Fruit fly (Drosophila melanogaster) whole organism, embryonic: Measurements from ENCODE around the gene CG17839.

ENCODE experiments used
- ATbp ChIP-seq: fragments of 200-800 bp; sonication (Bioruptor generic); optimal IDR thresholded peaks from 2 replicates; lab custom pipeline; 2017; ENCODE audit warnings: missing biosample characterization, mild to moderate bottlenecking, missing genetic modification characterization, missing genetic modification reagents
- B-H1 ChIP-seq: fragments of 200-800 bp; sonication (Bioruptor generic); IDR thresholded peaks from 3 replicates; pipeline ENCODE4 v1.3.6; 2022; ENCODE audit warnings: missing biosample characterization, missing genetic modification characterization
- B-H2 ChIP-seq: fragments of 200-800 bp; sonication (Bioruptor generic); optimal IDR thresholded peaks from 2 replicates; lab custom pipeline; 2018; ENCODE audit warnings: missing biosample characterization, mild to moderate bottlenecking, missing genetic modification characterization
- CG11695 ChIP-seq: fragments of 200-800 bp; sonication (Bioruptor generic); IDR thresholded peaks from 3 replicates; pipeline ENCODE4 v1.3.6; 2022; ENCODE audit warnings: missing biosample characterization, missing genetic modification characterization
- CG12071 ChIP-seq: fragments of 200-800 bp; sonication (Bioruptor generic); optimal IDR thresholded peaks from 3 replicates; lab custom pipeline; 2018; ENCODE audit warnings: missing biosample characterization, mild to moderate bottlenecking, missing genetic modification characterization
- CG1233 ChIP-seq: fragments of 200-800 bp; sonication (Bioruptor generic); optimal IDR thresholded peaks from 4 replicates; lab custom pipeline; 2018; ENCODE audit warnings: missing biosample characterization, mild to moderate bottlenecking, missing genetic modification characterization
- CG13123 ChIP-seq: fragments of 200-800 bp; sonication (Bioruptor generic); optimal IDR thresholded peaks from 2 replicates; lab custom pipeline; 2016; ENCODE audit warnings: missing biosample characterization, missing genetic modification characterization
- CG17612 ChIP-seq: fragments of 200-800 bp; sonication (Bioruptor generic); IDR thresholded peaks from 2 replicates; pipeline ENCODE4 v1.3.6; 2022; ENCODE audit warnings: missing biosample characterization, missing genetic modification characterization
- CG2678 ChIP-seq: fragments of 200-800 bp; sonication (Bioruptor generic); optimal IDR thresholded peaks from 3 replicates; lab custom pipeline; 2019; ENCODE audit warnings: missing biosample characterization, mild to moderate bottlenecking, missing genetic modification characterization, moderate library complexity
- CG4282 ChIP-seq: fragments of 200-800 bp; sonication (Bioruptor generic); optimal IDR thresholded peaks from 2 replicates; lab custom pipeline; 2016; ENCODE audit warnings: missing biosample characterization, missing genetic modification characterization
- CG6175 ChIP-seq: fragments of 200-800 bp; sonication (Bioruptor generic); IDR thresholded peaks from 3 replicates; pipeline ENCODE4 v1.3.6; 2022; ENCODE audit warnings: missing biosample characterization, missing genetic modification characterization
- CG6765 ChIP-seq: fragments of 200-800 bp; sonication (Bioruptor generic); optimal IDR thresholded peaks from 3 replicates; lab custom pipeline; 2017; ENCODE audit warnings: missing biosample characterization, mild to moderate bottlenecking, missing genetic modification characterization
- CG6854 ChIP-seq: fragments of 200-800 bp; sonication (Bioruptor generic); optimal IDR thresholded peaks from 3 replicates; lab custom pipeline; 2017; ENCODE audit warnings: missing biosample characterization, mild to moderate bottlenecking, missing genetic modification characterization
- CG7271 ChIP-seq: fragments of 200-800 bp; sonication (Bioruptor generic); optimal IDR thresholded peaks from 2 replicates; lab custom pipeline; 2018; ENCODE audit warnings: missing biosample characterization, mild to moderate bottlenecking, missing genetic modification characterization, moderate library complexity
- CG7987 ChIP-seq: fragments of 200-800 bp; sonication (Bioruptor generic); optimal IDR thresholded peaks from 2 replicates; lab custom pipeline; 2018; ENCODE audit warnings: missing biosample characterization, mild to moderate bottlenecking, missing genetic modification characterization, moderate library complexity
- CG8290 ChIP-seq, 3 experiments: fragments of 200-800 bp; sonication (Bioruptor generic); optimal IDR thresholded peaks; 2 replicates each; lab custom pipeline; 2016 to 2019; ENCODE audit warnings: missing biosample characterization in 3 of 3, missing genetic modification characterization in 3 of 3, mild to moderate bottlenecking in 2 of 3, moderate library complexity in 1 of 3
- CG8359 ChIP-seq: fragments of 200-800 bp; sonication (Bioruptor generic); optimal IDR thresholded peaks from 2 replicates; lab custom pipeline; 2017; ENCODE audit warnings: missing biosample characterization, mild to moderate bottlenecking, missing genetic modification characterization, borderline replicate concordance
- CG8924 ChIP-seq: fragments of 200-800 bp; optimal IDR thresholded peaks from 3 replicates; lab custom pipeline; 2019; ENCODE audit warnings: missing biosample characterization, mild to moderate bottlenecking, missing genetic modification characterization, moderate library complexity
- CG9215 ChIP-seq: fragments of 200-800 bp; sonication (Bioruptor generic); IDR thresholded peaks from 2 replicates; pipeline ENCODE4 v1.3.6; 2022; ENCODE audit warnings: missing biosample characterization, missing genetic modification characterization
- CG9437 ChIP-seq: fragments of 200-800 bp; sonication (Bioruptor generic); optimal IDR thresholded peaks from 2 replicates; lab custom pipeline; 2018; ENCODE audit warnings: missing biosample characterization, mild to moderate bottlenecking, missing genetic modification characterization
- CTCF ChIP-seq: fragments of 200-800 bp; sonication (Bioruptor generic); optimal IDR thresholded peaks from 2 replicates; lab custom pipeline; 2017; ENCODE audit warnings: missing biosample characterization, mild to moderate bottlenecking, missing genetic modification characterization, moderate library complexity
- Dek ChIP-seq: fragments of 200-800 bp; sonication (Bioruptor generic); optimal IDR thresholded peaks from 3 replicates; lab custom pipeline; 2019; ENCODE audit warnings: missing biosample characterization, mild to moderate bottlenecking, missing genetic modification characterization, moderate library complexity
- Ets65A ChIP-seq: fragments of 200-800 bp; sonication (Bioruptor generic); peaks from one replicate; lab custom pipeline; 2016; ENCODE audit warnings: missing biosample characterization, missing genetic modification characterization
- Fer1 ChIP-seq: fragments of 200-800 bp; sonication (Bioruptor generic); optimal IDR thresholded peaks from 2 replicates; lab custom pipeline; 2017; ENCODE audit warnings: missing biosample characterization, mild to moderate bottlenecking, missing genetic modification characterization
- Gsc ChIP-seq: fragments of 200-800 bp; sonication (Bioruptor generic); IDR thresholded peaks from 2 replicates; pipeline ENCODE4 v1.3.6; 2022; ENCODE audit warnings: missing biosample characterization, missing genetic modification characterization
- Med ChIP-seq: fragments of 200-800 bp; sonication (Bioruptor generic); peaks from one replicate; lab custom pipeline; 2016; ENCODE audit warnings: missing biosample characterization, missing genetic modification characterization, mild to moderate bottlenecking, inconsistent platforms, moderate library complexity
- Nf-YA ChIP-seq: fragments of 200-800 bp; sonication (Bioruptor generic); IDR thresholded peaks from 2 replicates; pipeline ENCODE4 v1.3.6; 2022; ENCODE audit warnings: missing biosample characterization, missing genetic modification characterization
- Nf-YC ChIP-seq: fragments of 200-800 bp; optimal IDR thresholded peaks from 3 replicates; lab custom pipeline; 2019; ENCODE audit warnings: missing biosample characterization, mild to moderate bottlenecking, missing genetic modification characterization, moderate library complexity
- Sox100B ChIP-seq: fragments of 200-800 bp; sonication (Bioruptor generic); optimal IDR thresholded peaks from 3 replicates; lab custom pipeline; 2018; ENCODE audit warnings: missing biosample characterization, mild to moderate bottlenecking, missing genetic modification characterization
- Usf ChIP-seq: fragments of 200-800 bp; sonication (Bioruptor generic); optimal IDR thresholded peaks from 2 replicates; lab custom pipeline; 2017; ENCODE audit warnings: missing genotype, missing biosample characterization, missing genetic modification characterization
- Vsx1 ChIP-seq: fragments of 200-800 bp; sonication (Bioruptor generic); optimal IDR thresholded peaks from 2 replicates; lab custom pipeline; 2017; ENCODE audit warnings: missing biosample characterization, mild to moderate bottlenecking, missing genetic modification characterization, missing genetic modification reagents
- ato ChIP-seq: fragments of 200-800 bp; sonication (Bioruptor generic); IDR thresholded peaks from 2 replicates; pipeline ENCODE4 v1.3.6; 2022; ENCODE audit warnings: missing biosample characterization, missing genetic modification characterization; ENCODE audit not compliant: partially characterized antibody
- az2 ChIP-seq: fragments of 200-800 bp; sonication (Bioruptor generic); optimal IDR thresholded peaks from 3 replicates; lab custom pipeline; 2016; ENCODE audit warnings: missing biosample characterization, missing genetic modification characterization
- crol ChIP-seq: fragments of 200-800 bp; sonication (Bioruptor generic); IDR thresholded peaks from 2 replicates; pipeline ENCODE4 v1.3.6; 2022; ENCODE audit warnings: missing biosample characterization, missing genetic modification characterization
- crp ChIP-seq, 2 experiments: fragments of 200-800 bp; sonication (Bioruptor generic); optimal IDR thresholded peaks; 2 replicates in 1 of 2; 3 replicates in 1 of 2; lab custom pipeline; 2017; ENCODE audit warnings: missing biosample characterization in 2 of 2, missing genetic modification characterization in 2 of 2, mild to moderate bottlenecking in 1 of 2, moderate library complexity in 1 of 2
- dati ChIP-seq: fragments of 200-800 bp; sonication (Bioruptor generic); IDR thresholded peaks from 2 replicates; pipeline ENCODE4 v1.3.6; 2022; ENCODE audit warnings: missing biosample characterization, missing genetic modification characterization
- dm ChIP-seq: fragments of 200-800 bp; sonication (Bioruptor generic); optimal IDR thresholded peaks from 3 replicates; lab custom pipeline; 2016; ENCODE audit warnings: missing biosample characterization, missing genetic modification characterization
- gce ChIP-seq: fragments of 200-800 bp; sonication (Bioruptor generic); IDR thresholded peaks from 3 replicates; pipeline ENCODE4 v1.3.6; 2022; ENCODE audit warnings: missing biosample characterization, missing genetic modification characterization
- gsb ChIP-seq: fragments of 200-800 bp; sonication (Bioruptor generic); IDR thresholded peaks from 2 replicates; pipeline ENCODE4 v1.3.6; 2022; ENCODE audit warnings: missing biosample characterization, missing genetic modification characterization
- gt ChIP-seq: fragments of 200-800 bp; sonication (Bioruptor generic); IDR thresholded peaks from 2 replicates; pipeline ENCODE4 v1.3.6; 2022; ENCODE audit warnings: missing biosample characterization, missing genetic modification characterization
- h ChIP-seq: fragments of >200 bp; optimal IDR thresholded peaks from 2 replicates; lab custom pipeline; 2017
- inv ChIP-seq: fragments of 200-800 bp; sonication (Bioruptor generic); IDR thresholded peaks from 2 replicates; pipeline ENCODE4 v1.3.6; 2022; ENCODE audit warnings: missing biosample characterization, missing genetic modification characterization; ENCODE audit not compliant: partially characterized antibody
- jigr1 ChIP-seq: fragments of 200-800 bp; sonication (Bioruptor generic); IDR thresholded peaks from 3 replicates; pipeline ENCODE4 v1.3.6; 2022; ENCODE audit warnings: missing biosample characterization, missing genetic modification characterization
- kay ChIP-seq: fragments of 200-800 bp; sonication (Bioruptor generic); optimal IDR thresholded peaks from 2 replicates; lab custom pipeline; 2016; ENCODE audit warnings: missing biosample characterization, missing genetic modification characterization
- ken ChIP-seq: fragments of 200-800 bp; sonication (Bioruptor generic); IDR thresholded peaks from 3 replicates; pipeline ENCODE4 v1.3.6; 2022; ENCODE audit warnings: missing biosample characterization, missing genetic modification characterization
- org-1 ChIP-seq: fragments of 200-800 bp; sonication (Bioruptor generic); optimal IDR thresholded peaks from 2 replicates; lab custom pipeline; 2017; ENCODE audit warnings: missing biosample characterization, missing genetic modification characterization
- pita ChIP-seq: fragments of 200-800 bp; sonication (Bioruptor generic); optimal IDR thresholded peaks from 2 replicates; lab custom pipeline; 2017; ENCODE audit warnings: missing biosample characterization, mild to moderate bottlenecking, missing genetic modification characterization
- scrt ChIP-seq: fragments of 200-800 bp; sonication (Bioruptor generic); optimal IDR thresholded peaks from 2 replicates; lab custom pipeline; 2018; ENCODE audit warnings: missing biosample characterization, mild to moderate bottlenecking, missing genetic modification characterization, moderate library complexity
- seq ChIP-seq: fragments of 200-800 bp; sonication (Bioruptor generic); IDR thresholded peaks from 2 replicates; pipeline ENCODE4 v1.3.6; 2022; ENCODE audit warnings: missing biosample characterization, missing genetic modification characterization
- sisA ChIP-seq: fragments of 200-800 bp; sonication (Bioruptor generic); IDR thresholded peaks from 2 replicates; pipeline ENCODE4 v1.3.6; 2022; ENCODE audit warnings: missing biosample characterization, missing genetic modification characterization
- unc-4 ChIP-seq: fragments of 200-800 bp; sonication (Bioruptor generic); IDR thresholded peaks from 2 replicates; pipeline ENCODE4 v1.3.6; 2022; ENCODE audit warnings: missing biosample characterization, missing genetic modification characterization; ENCODE audit not compliant: partially characterized antibody
- yki ChIP-seq: fragments of >200 bp; optimal IDR thresholded peaks from 3 replicates; lab custom pipeline; 2018

The CG17839 gene

DNA sequence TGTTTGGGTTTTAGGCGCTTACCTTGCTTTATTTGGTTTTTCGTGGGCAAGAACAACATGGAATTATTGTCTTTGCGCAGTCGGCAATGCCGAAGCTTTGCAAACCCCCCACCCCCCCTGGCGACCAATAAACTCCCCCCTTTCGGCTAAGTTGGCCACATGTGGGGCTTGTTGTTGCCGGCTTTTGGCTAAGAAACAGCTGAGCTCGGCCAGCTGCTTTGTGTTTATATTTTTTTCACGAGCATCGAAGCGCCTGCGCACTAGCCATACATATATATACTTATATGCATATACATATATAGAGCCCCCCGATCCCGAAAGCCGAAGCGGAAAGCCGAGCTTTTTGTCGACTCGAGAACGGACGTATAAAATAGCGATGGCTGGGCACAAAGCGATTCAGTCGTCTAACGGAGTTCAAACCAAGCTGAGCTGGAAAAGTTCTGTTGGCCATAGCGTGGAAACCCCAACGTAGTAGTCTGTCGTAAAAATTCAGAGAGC lies at the start of gene CG17839 (continued):
- no peak for TF ChIP-seq pita (GFP tag; lab: Kevin White, UChicago)
- TF ChIP-seq CG1233 (GFP tag; lab: Kevin White, UChicago) = no peak
- TF ChIP-seq scrt (GFP tag; lab: Kevin White, UChicago) = peak; percentile 83
- TF ChIP-seq sisA (GFP tag; lab: Robert Waterston, UW) = no peak
- TF ChIP-seq CG17612 (GFP tag; lab: Robert Waterston, UW) = no peak
- TF ChIP-seq org-1 = no peak
- TF ChIP-seq dm (GFP tag; lab: Kevin White, UChicago) = no peak
- TF ChIP-seq Sox100B (GFP tag; lab: Kevin White, UChicago) = no peak
- no peak for TF ChIP-seq CG8290 (GFP tag; optimal IDR thresholded peaks at IDR 0.05; lab: Kevin White, UChicago)
- TF ChIP-seq CG8290 (tag; optimal IDR thresholded peaks at IDR 0.05; lab: Kevin White, UChicago) = peak in 1 of 2 experiments; percentile 57
- no peak for TF ChIP-seq dati (GFP tag; lab: Robert Waterston, UW)
- TF ChIP-seq kay (GFP tag; lab: Kevin White, UChicago) = no peak
- no peak; the same call in 2 of the 3 replicates for TF ChIP-seq B-H1 (GFP tag; lab: Robert Waterston, UW)
- peak; percentile 48 for TF ChIP-seq B-H2 (GFP tag; lab: Kevin White, UChicago)
- TF ChIP-seq crol = peak; percentile 92
- TF ChIP-seq CG12071 (GFP tag; lab: Kevin White, UChicago) = peak; percentile 39
- TF ChIP-seq CG9437 (GFP tag; lab: Kevin White, UChicago) = peak; percentile 17
- no peak for TF ChIP-seq CG7271
- TF ChIP-seq ato (GFP tag; lab: Robert Waterston, UW) = no peak
- no peak for TF ChIP-seq CG8359 (GFP tag; lab: Kevin White, UChicago)
- no peak for TF ChIP-seq ken
- TF ChIP-seq jigr1 = no peak
- no peak for TF ChIP-seq Nf-YA (GFP tag; lab: Robert Waterston, UW)
- TF ChIP-seq inv (GFP tag; lab: Robert Waterston, UW) = peak; percentile 20; the same call in 1 of the 2 replicates
- no peak for TF ChIP-seq Gsc (GFP tag; lab: Robert Waterston, UW)
- no peak for TF ChIP-seq Ets65A (GFP tag; lab: Kevin White, UChicago)
- TF ChIP-seq unc-4 = 0 out of 2 replicates have a peak, but pooled peaks have one; percentile 40
- no peak for TF ChIP-seq h (lab: Kevin White, UChicago)
- 0 out of 3 replicates have a peak, but pooled peaks have one; percentile 9 for TF ChIP-seq CG11695 (GFP tag; lab: Robert Waterston, UW)
- TF ChIP-seq CG6175 (GFP tag; lab: Robert Waterston, UW) = peak; percentile 62; the same call in 2 of the 3 replicates
- peak; percentile 62 for TF ChIP-seq CG6765 (GFP tag; lab: Kevin White, UChicago)
- TF ChIP-seq gsb (GFP tag; lab: Robert Waterston, UW) = no peak
- peak in 1 of 2 experiments; percentile 82 for TF ChIP-seq crp (GFP tag; optimal IDR thresholded peaks at IDR 0.05; lab: Kevin White, UChicago)
- TF ChIP-seq Nf-YC (tag; lab: Kevin White, UChicago) = peak; percentile 37
- TF ChIP-seq CG13123 (GFP tag; lab: Kevin White, UChicago) = no peak
- peak; percentile 74 for TF ChIP-seq Fer1 (GFP tag; lab: Kevin White, UChicago)
- TF ChIP-seq az2 (GFP tag; lab: Kevin White, UChicago) = no peak
- peak; percentile 10 for TF ChIP-seq Dek (tag; lab: Kevin White, UChicago)
- no peak for TF ChIP-seq CG4282 (GFP tag; lab: Kevin White, UChicago)
- TF ChIP-seq CG8924 = peak; percentile 14
- TF ChIP-seq CG7987 (GFP tag; lab: Kevin White, UChicago) = peak; percentile 38
- no peak for TF ChIP-seq CG9215
- TF ChIP-seq gce (GFP tag; lab: Robert Waterston, UW) = no peak
- TF ChIP-seq CG6854 (GFP tag; lab: Kevin White, UChicago) = peak; percentile 13
- TF ChIP-seq seq (GFP tag; lab: Robert Waterston, UW) = no peak
- TF ChIP-seq Usf = no peak
- TF ChIP-seq CG2678 (tag; lab: Kevin White, UChicago) = peak; percentile 20
- no peak for TF ChIP-seq yki
- peak; percentile 9 for TF ChIP-seq ATbp (GFP tag; lab: Kevin White, UChicago)
- TF ChIP-seq gt = no peak
- TF ChIP-seq CTCF (GFP tag; lab: Kevin White, UChicago) = no peak
- no peak for TF ChIP-seq Vsx1 (GFP tag; lab: Kevin White, UChicago)
- no peak for TF ChIP-seq Med
